Fruit fly (Drosophila melanogaster) whole organism, pupa: Measurements from ENCODE around the gene CG14183.
A peak's percentile ranks its signal among the peaks of the same experiment; 100 is the strongest.

Source experiments
- CG10348 ChIP-seq: fragments of 200-800 bp; sonication (Bioruptor generic); IDR thresholded peaks from 2 replicates; pipeline ENCODE4 v1.3.6; 2022; ENCODE audit warnings: missing biosample characterization, missing genetic modification characterization
- CG12605 ChIP-seq: fragments of 200-800 bp; sonication (Bioruptor generic); IDR thresholded peaks from 2 replicates; pipeline ENCODE4 v1.3.6; 2022; ENCODE audit warnings: missing biosample characterization, missing genetic modification characterization
- CG13204 ChIP-seq: fragments of 200-800 bp; sonication (Bioruptor generic); optimal IDR thresholded peaks from 2 replicates; lab custom pipeline; 2018; ENCODE audit warnings: missing biosample characterization, mild to moderate bottlenecking, missing genetic modification characterization, moderate library complexity
- CG14655 ChIP-seq: fragments of 200-800 bp; sonication (Bioruptor generic); optimal IDR thresholded peaks from 3 replicates; lab custom pipeline; 2017; ENCODE audit warnings: mild to moderate bottlenecking, missing biosample characterization, missing genetic modification reagents, missing genetic modification characterization
- CG15710 ChIP-seq: fragments of 200-800 bp; sonication (Bioruptor generic); optimal IDR thresholded peaks from 2 replicates; lab custom pipeline; 2018; ENCODE audit warnings: missing biosample characterization, mild to moderate bottlenecking, missing genetic modification characterization, moderate library complexity
- CG17806 ChIP-seq: fragments of 200-800 bp; sonication (Bioruptor generic); optimal IDR thresholded peaks from 2 replicates; lab custom pipeline; 2018; ENCODE audit warnings: missing biosample characterization, mild to moderate bottlenecking, missing genetic modification characterization, moderate library complexity
- CG32121 ChIP-seq: fragments of 200-800 bp; sonication (Bioruptor generic); IDR thresholded peaks from 2 replicates; pipeline ENCODE4 v1.3.6; 2022; ENCODE audit warnings: missing biosample characterization, missing genetic modification characterization
- CG34367 ChIP-seq: fragments of 200-800 bp; sonication (Bioruptor generic); optimal IDR thresholded peaks from 2 replicates; lab custom pipeline; 2018; ENCODE audit warnings: missing biosample characterization, mild to moderate bottlenecking, missing genetic modification characterization
- CG4496 ChIP-seq: fragments of 200-800 bp; sonication (Bioruptor generic); IDR thresholded peaks from 3 replicates; pipeline ENCODE4 v1.3.6; 2022; ENCODE audit warnings: missing biosample characterization, missing genetic modification characterization
- CG8159 ChIP-seq: fragments of 200-800 bp; sonication (Bioruptor generic); optimal IDR thresholded peaks from 3 replicates; lab custom pipeline; 2018; ENCODE audit warnings: missing biosample characterization, mild to moderate bottlenecking, missing genetic modification characterization, moderate library complexity
- CG8301 ChIP-seq: fragments of 200-800 bp; sonication (Bioruptor generic); optimal IDR thresholded peaks from 2 replicates; lab custom pipeline; 2018; ENCODE audit warnings: missing biosample characterization, mild to moderate bottlenecking, missing genetic modification characterization
- CG9948 ChIP-seq: fragments of 200-800 bp; sonication (Bioruptor generic); optimal IDR thresholded peaks from 2 replicates; lab custom pipeline; 2018; ENCODE audit warnings: missing biosample characterization, mild to moderate bottlenecking, missing genetic modification characterization, moderate library complexity
- D1 ChIP-seq: fragments of 200-800 bp; sonication (Bioruptor generic); optimal IDR thresholded peaks from 2 replicates; lab custom pipeline; 2018; ENCODE audit warnings: missing biosample characterization, mild to moderate bottlenecking, missing genetic modification characterization, moderate library complexity
- EcR ChIP-seq: fragments of 200-800 bp; sonication (Bioruptor generic); optimal IDR thresholded peaks from 3 replicates; lab custom pipeline; 2019; ENCODE audit warnings: missing biosample characterization, missing genetic modification characterization, mild to moderate bottlenecking, moderate library complexity, missing genetic modification reagents
- Ets98B ChIP-seq: fragments of 200-800 bp; sonication (Bioruptor generic); IDR thresholded peaks from 2 replicates; pipeline ENCODE4 v1.3.6; 2022; ENCODE audit warnings: missing biosample characterization, missing genetic modification characterization
- Pif1A ChIP-seq: fragments of 200-800 bp; sonication (Bioruptor generic); optimal IDR thresholded peaks from 3 replicates; lab custom pipeline; 2016; ENCODE audit warnings: missing biosample characterization, missing genetic modification characterization
- Pif1B ChIP-seq: fragments of 200-800 bp; sonication (Bioruptor generic); optimal IDR thresholded peaks from 3 replicates; lab custom pipeline; 2016; ENCODE audit warnings: missing biosample characterization, missing genetic modification characterization
- Snoo ChIP-seq: fragments of 200-800 bp; sonication (Bioruptor generic); optimal IDR thresholded peaks from 3 replicates; lab custom pipeline; 2017; ENCODE audit warnings: missing biosample characterization, mild to moderate bottlenecking, missing genetic modification characterization, inconsistent platforms
- fd96Ca ChIP-seq: fragments of 200-800 bp; sonication (Bioruptor generic); IDR thresholded peaks from 3 replicates; pipeline ENCODE4 v1.3.6; 2022; ENCODE audit warnings: missing biosample characterization, missing genetic modification characterization
- gl ChIP-seq: fragments of 200-800 bp; sonication (Bioruptor generic); optimal IDR thresholded peaks from 2 replicates; lab custom pipeline; 2018; ENCODE audit warnings: missing biosample characterization, mild to moderate bottlenecking, missing genetic modification characterization
- rn ChIP-seq: fragments of 200-800 bp; sonication (Bioruptor generic); IDR thresholded peaks from 2 replicates; pipeline ENCODE4 v1.3.6; 2022; ENCODE audit warnings: missing biosample characterization, missing genetic modification characterization

The CG14183 gene

dm6 chr3L:20004442-20004869, 23.2 kb downstream of the CG14183 start:
- TF ChIP-seq Snoo (no peak), CG15710 (tag; lab: Kevin White, UChicago) (no peak), CG32121 (GFP tag; lab: Robert Waterston, UW) (no peak), rn (GFP tag; lab: Robert Waterston, UW) (no peak), CG12605 (GFP tag; lab: Robert Waterston, UW) (no peak), CG34367 (tag; lab: Kevin White, UChicago) (no peak), EcR (no peak), Ets98B (GFP tag; lab: Robert Waterston, UW) (no peak), fd96Ca (GFP tag; lab: Robert Waterston, UW) (no peak)

dm6 chr3L:20003235-20003493, 24.5 kb downstream of the CG14183 start:
- TF ChIP-seq Pif1A, result no peak
- TF ChIP-seq CG14655, result no peak
- 0 out of 3 replicates have a peak, but pooled peaks have one; percentile 4 for TF ChIP-seq CG4496 (GFP tag; lab: Robert Waterston, UW)
- no peak for TF ChIP-seq Snoo
- TF ChIP-seq CG13204 (GFP tag; lab: Kevin White, UChicago), result no peak
- no peak for TF ChIP-seq D1 (tag; lab: Kevin White, UChicago)

dm6 chr3L:20002482-20003234, 25.0 kb downstream of the CG14183 start, which contains the start of gene CG7668:
Gene CG7668 (plus strand): TSS chr3L:20002736.
- TF ChIP-seq CG17806 (tag; lab: Kevin White, UChicago) (peak; percentile 92), CG32121 (GFP tag; lab: Robert Waterston, UW) (peak; percentile 90), CG8301 (tag; lab: Kevin White, UChicago) (peak; percentile 87), Ets98B (GFP tag; lab: Robert Waterston, UW) (peak; percentile 93), CG15710 (tag; lab: Kevin White, UChicago) (peak; percentile 92), CG34367 (tag; lab: Kevin White, UChicago) (peak; percentile 83), fd96Ca (GFP tag; lab: Robert Waterston, UW) (no peak), Pif1B (GFP tag; lab: Kevin White, UChicago) (peak; percentile 80), CG13204 (GFP tag; lab: Kevin White, UChicago) (no peak), Snoo (peak; percentile 91), CG8159 (tag; lab: Kevin White, UChicago) (peak; percentile 92), CG9948 (tag; lab: Kevin White, UChicago) (peak; percentile 86), gl (tag; lab: Kevin White, UChicago) (peak; percentile 83), CG14655 (peak; percentile 89), CG4496 (GFP tag; lab: Robert Waterston, UW) (peak; percentile 96), Pif1A (peak; percentile 89), D1 (tag; lab: Kevin White, UChicago) (peak; percentile 81), CG12605 (GFP tag; lab: Robert Waterston, UW) (peak; percentile 89), EcR (no peak), CG10348 (GFP tag; lab: Robert Waterston, UW) (0 out of 2 replicates have a peak, but pooled peaks have one; percentile 20), rn (GFP tag; lab: Robert Waterston, UW) (no peak; the same call in 1 of the 2 replicates)

dm6 chr3L:20000878-20001640, 26.6 kb downstream of the CG14183 start:
- TF ChIP-seq rn (GFP tag; lab: Robert Waterston, UW), result no peak
- no peak for TF ChIP-seq EcR
- no peak for TF ChIP-seq CG34367 (tag; lab: Kevin White, UChicago)
- TF ChIP-seq gl (tag; lab: Kevin White, UChicago), result no peak
- TF ChIP-seq CG17806 (tag; lab: Kevin White, UChicago), result no peak
- TF ChIP-seq CG8159 (tag; lab: Kevin White, UChicago), result no peak
- TF ChIP-seq Pif1B (GFP tag; lab: Kevin White, UChicago), result no peak
- TF ChIP-seq CG4496 (GFP tag; lab: Robert Waterston, UW), result no peak
- TF ChIP-seq CG8301 (tag; lab: Kevin White, UChicago), result no peak

- TF ChIP-seq CG10348 (GFP tag; lab: Robert Waterston, UW), result no peak
- no peak for TF ChIP-seq CG9948 (tag; lab: Kevin White, UChicago)
- TF ChIP-seq CG32121 (GFP tag; lab: Robert Waterston, UW), result no peak
- TF ChIP-seq CG4496 (GFP tag; lab: Robert Waterston, UW), result no peak
- TF ChIP-seq CG15710 (tag; lab: Kevin White, UChicago), result no peak
- no peak for TF ChIP-seq CG17806 (tag; lab: Kevin White, UChicago)
- TF ChIP-seq CG14655, result no peak
- TF ChIP-seq Pif1A, result no peak
- no peak for TF ChIP-seq EcR
- no peak for TF ChIP-seq Ets98B (GFP tag; lab: Robert Waterston, UW)
- no peak for TF ChIP-seq D1 (tag; lab: Kevin White, UChicago)
- no peak for TF ChIP-seq rn (GFP tag; lab: Robert Waterston, UW)
- TF ChIP-seq CG8159 (tag; lab: Kevin White, UChicago), result no peak
- TF ChIP-seq CG12605 (GFP tag; lab: Robert Waterston, UW), result no peak
- no peak for TF ChIP-seq CG8301 (tag; lab: Kevin White, UChicago)
- TF ChIP-seq Snoo, result no peak
- no peak for TF ChIP-seq CG34367 (tag; lab: Kevin White, UChicago)
Measured at dm6 chr3L:20000081-20000736, 27.4 kb downstream of the CG14183 start, which contains the start of the genes Tom20 and Gabat. Gene Tom20 (plus strand): TSS chr3L:20000644. Gene Gabat (minus strand): TSS chr3L:20000686.
